Worm (Caenorhabditis elegans): Measurements from ENCODE around the gene F42G4.2.

DNA sequence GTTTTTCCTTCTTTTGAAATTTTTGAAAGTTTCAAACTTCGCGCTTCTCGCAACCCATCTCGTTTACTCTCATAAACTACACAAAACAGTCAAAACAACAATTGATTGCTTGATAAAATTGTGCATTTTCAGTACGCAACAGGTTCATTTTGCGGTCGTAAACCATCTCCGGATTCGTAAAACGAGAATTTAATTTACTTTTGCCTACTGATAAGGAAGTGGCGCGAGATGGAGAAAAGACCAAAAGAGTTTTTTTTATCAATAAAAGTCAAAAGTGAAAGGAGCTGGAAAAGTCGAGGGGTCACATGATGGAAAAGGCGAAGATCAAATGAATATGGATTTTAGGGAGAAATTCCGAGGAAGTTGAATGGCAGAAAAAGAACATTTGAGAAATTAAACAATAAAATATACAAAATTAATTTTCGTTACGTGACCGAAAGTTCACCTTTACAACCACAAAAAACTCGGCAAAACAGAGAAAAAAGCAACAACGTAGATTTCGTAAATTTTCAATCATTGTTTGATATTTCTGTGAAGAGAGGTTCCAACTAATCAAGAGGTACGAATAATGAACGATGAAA, 31.2 kb downstream of the F42G4.2 start, which contains the start of gene F42G4.6:
- no peak for TF ChIP-seq ztf-11 (tag; optimal IDR thresholded peaks at IDR 0.05)
- no peak for TF ChIP-seq skn-1 (tag; optimal IDR thresholded peaks at IDR 0.05)
- no peak for TF ChIP-seq ceh-82 (tag; optimal IDR thresholded peaks at IDR 0.05)
- TF ChIP-seq snpc-4 (tag; optimal IDR thresholded peaks at IDR 0.05) = no peak
- TF ChIP-seq nhr-28 (tag; optimal IDR thresholded peaks at IDR 0.05) = no peak
- TF ChIP-seq aly-2 (tag; optimal IDR thresholded peaks at IDR 0.05) = no peak
- TF ChIP-seq lin-39 (tag; optimal IDR thresholded peaks at IDR 0.05) = no peak
- TF ChIP-seq snu-23 (GFP tag; optimal IDR thresholded peaks at IDR 0.05) = no peak
- TF ChIP-seq nhr-12 (tag; optimal IDR thresholded peaks at IDR 0.05) = no peak
- no peak for TF ChIP-seq ama-1 (optimal IDR thresholded peaks at IDR 0.05)
- no peak for TF ChIP-seq grh-1 (GFP tag; IDR thresholded peaks at IDR 0.05)
- no peak for TF ChIP-seq jun-1 (tag; optimal IDR thresholded peaks at IDR 0.05)
- no peak for TF ChIP-seq lsy-2 (tag; optimal IDR thresholded peaks at IDR 0.05)

Measured in whole organism, L1 larva.